Worm (Caenorhabditis elegans) whole organism, young adult: Measurements from ENCODE around the gene srt-4.
"Not testable (repeated sequence)": the region's sequence is repeated elsewhere in the genome, so short reads cannot be mapped to it uniquely, and the experiment has no call there.

Experiments used
- B0035.1 ChIP-seq: sonication (generic microtip); optimal IDR thresholded peaks from 2 replicates; lab custom pipeline; 2016; ENCODE audit warnings: missing genetic modification characterization, mild to moderate bottlenecking, missing compliant biosample characterization, missing genotype, missing genetic modification reagents
- D2030.7 ChIP-seq: fragments of 200-800 bp; sonication (Bioruptor generic); IDR thresholded peaks from 2 replicates; pipeline ENCODE4 v1.3.6; 2022; ENCODE audit warnings: missing genetic modification reagents, missing genetic modification characterization, missing compliant biosample characterization
- F10E7.11 ChIP-seq: sonication (generic microtip); optimal IDR thresholded peaks from 2 replicates; lab custom pipeline; 2017; ENCODE audit warnings: mild to moderate bottlenecking, missing genetic modification characterization, moderate library complexity, missing compliant biosample characterization
- F22D6.2 ChIP-seq: sonication (generic microtip); optimal IDR thresholded peaks from 2 replicates; lab custom pipeline; 2016; ENCODE audit warnings: mild to moderate bottlenecking, missing genetic modification characterization, missing compliant biosample characterization
- Y56A3A.18 ChIP-seq: fragments of 200-800 bp; sonication (Bioruptor generic); IDR thresholded peaks from 2 replicates; pipeline ENCODE4 v1.3.6; 2022; ENCODE audit warnings: missing genetic modification reagents, missing genetic modification characterization, missing compliant biosample characterization
- Y67H2A.10 ChIP-seq: fragments of 200-800 bp; sonication (Bioruptor generic); conservative IDR thresholded peaks from 2 replicates; pipeline ENCODE4 v1.3.6; 2022; ENCODE audit warnings: missing genetic modification reagents, missing genetic modification characterization, missing compliant biosample characterization
- aptf-2 ChIP-seq: fragments of 200-800 bp; sonication (Bioruptor generic); conservative IDR thresholded peaks from 2 replicates; pipeline ENCODE4 v1.3.6; 2022; ENCODE audit warnings: missing genetic modification reagents, missing genetic modification characterization, missing compliant biosample characterization
- attf-3 ChIP-seq: fragments of 200-800 bp; sonication (Bioruptor generic); conservative IDR thresholded peaks from 2 replicates; pipeline ENCODE4 v1.3.6; 2022; ENCODE audit warnings: missing genetic modification reagents, missing genetic modification characterization, missing compliant biosample characterization
- attf-6 ChIP-seq: fragments of 200-800 bp; sonication (Bioruptor generic); IDR thresholded peaks from 2 replicates; pipeline ENCODE4 v1.3.6; 2022; ENCODE audit warnings: missing genetic modification reagents, missing genetic modification characterization, missing compliant biosample characterization
- bed-2 ChIP-seq: fragments of 200-800 bp; sonication (Bioruptor generic); IDR thresholded peaks from 2 replicates; pipeline ENCODE4 v1.3.6; 2022; ENCODE audit warnings: missing genetic modification reagents, missing genetic modification characterization, missing compliant biosample characterization
- ceh-100 ChIP-seq: fragments of 200-800 bp; sonication (Bioruptor generic); IDR thresholded peaks from 2 replicates; pipeline ENCODE4 v1.3.6; 2022; ENCODE audit warnings: missing genetic modification reagents, missing genetic modification characterization, missing compliant biosample characterization
- ceh-27 ChIP-seq: fragments of 200-800 bp; sonication (Bioruptor generic); optimal IDR thresholded peaks from 2 replicates; lab custom pipeline; 2018; ENCODE audit warnings: mild to moderate bottlenecking, missing genetic modification characterization, moderate library complexity, missing compliant biosample characterization
- ceh-58 ChIP-seq: fragments of 200-800 bp; sonication (Bioruptor generic); IDR thresholded peaks from 2 replicates; pipeline ENCODE4 v1.3.6; 2022; ENCODE audit warnings: missing genetic modification characterization, missing compliant biosample characterization
- ceh-79 ChIP-seq: sonication (generic microtip); optimal IDR thresholded peaks from 2 replicates; lab custom pipeline; 2017; ENCODE audit warnings: mild to moderate bottlenecking, missing genetic modification characterization, missing compliant biosample characterization
- chd-7 ChIP-seq: sonication (generic microtip); optimal IDR thresholded peaks from 2 replicates; lab custom pipeline; 2016; ENCODE audit warnings: mild to moderate bottlenecking, missing genetic modification characterization, moderate library complexity, missing compliant biosample characterization
- dox-1 ChIP-seq: fragments of 200-800 bp; sonication (Bioruptor generic); IDR thresholded peaks from 2 replicates; pipeline ENCODE4 v1.3.6; 2022; ENCODE audit warnings: missing genetic modification reagents, missing genetic modification characterization, missing compliant biosample characterization
- dpl-1 ChIP-seq: fragments of 150-350 bp; optimal IDR thresholded peaks from 2 replicates; lab custom pipeline; 2014; ENCODE audit warnings: missing biosample characterization, missing genetic modification reagents, missing genetic modification characterization
- efl-1 ChIP-seq: fragments of 150-350 bp; optimal IDR thresholded peaks from 2 replicates; lab custom pipeline; 2014; ENCODE audit warnings: missing biosample characterization, missing genetic modification reagents, missing genetic modification characterization
- ets-4 ChIP-seq: fragments of 200-800 bp; sonication (Bioruptor generic); optimal IDR thresholded peaks from 2 replicates; lab custom pipeline; 2018; ENCODE audit warnings: mild to moderate bottlenecking, missing genetic modification characterization, missing compliant biosample characterization
- hrde-1 ChIP-seq: sonication (generic microtip); optimal IDR thresholded peaks from 2 replicates; lab custom pipeline; 2016; ENCODE audit warnings: missing genetic modification characterization, mild to moderate bottlenecking, missing compliant biosample characterization, moderate library complexity, missing genotype, missing genetic modification reagents, borderline replicate concordance
- hsf-1 ChIP-seq: fragments of 200-800 bp; sonication (Bioruptor generic); IDR thresholded peaks from 2 replicates; pipeline ENCODE4 v1.3.6; 2022; ENCODE audit warnings: missing genetic modification reagents, missing genetic modification characterization, missing compliant biosample characterization
- let-526 ChIP-seq: fragments of 200-800 bp; sonication (Bioruptor generic); IDR thresholded peaks from 2 replicates; pipeline ENCODE4 v1.3.6; 2022; ENCODE audit warnings: missing genetic modification reagents, missing genetic modification characterization, missing compliant biosample characterization
- madf-10 ChIP-seq: sonication (generic microtip); optimal IDR thresholded peaks from 2 replicates; lab custom pipeline; 2016; ENCODE audit warnings: mild to moderate bottlenecking, missing genetic modification characterization, missing compliant biosample characterization
- madf-3 ChIP-seq: fragments of 200-800 bp; sonication (Bioruptor generic); IDR thresholded peaks from 2 replicates; pipeline ENCODE4 v1.3.6; 2022; ENCODE audit warnings: missing genetic modification reagents, missing genetic modification characterization, missing compliant biosample characterization
- madf-6 ChIP-seq: fragments of 200-800 bp; sonication (Bioruptor generic); IDR thresholded peaks from 2 replicates; pipeline ENCODE4 v1.3.6; 2022; ENCODE audit warnings: missing genetic modification reagents, missing genetic modification characterization, missing compliant biosample characterization
- madf-8 ChIP-seq: fragments of 200-800 bp; sonication (Bioruptor generic); conservative IDR thresholded peaks from 2 replicates; pipeline ENCODE4 v1.3.6; 2022; ENCODE audit warnings: missing genetic modification reagents, missing genetic modification characterization, missing compliant biosample characterization
- mcd-1 ChIP-seq: fragments of 200-800 bp; sonication (Bioruptor generic); IDR thresholded peaks from 2 replicates; pipeline ENCODE4 v1.3.6; 2022; ENCODE audit warnings: missing genetic modification reagents, missing genetic modification characterization, missing compliant biosample characterization
- mes-4 ChIP-seq: sonication (generic microtip); optimal IDR thresholded peaks from 2 replicates; lab custom pipeline; 2016; ENCODE audit warnings: missing genotype, missing genetic modification characterization, missing compliant biosample characterization
- nfya-2 ChIP-seq: fragments of 200-800 bp; sonication (Bioruptor generic); IDR thresholded peaks from 2 replicates; pipeline ENCODE4 v1.3.6; 2022; ENCODE audit warnings: missing genetic modification reagents, missing genetic modification characterization, missing compliant biosample characterization
- nhr-80 ChIP-seq: sonication (generic microtip); optimal IDR thresholded peaks from 2 replicates; lab custom pipeline; 2016; ENCODE audit warnings: missing genetic modification characterization, missing compliant biosample characterization
- rec-8 ChIP-seq, 2 experiments: sonication (generic microtip); optimal IDR thresholded peaks; 2 replicates each; lab custom pipeline; 2016; ENCODE audit warnings: mild to moderate bottlenecking in 2 of 2, missing genetic modification characterization in 2 of 2, missing genetic modification reagents in 2 of 2, missing genotype in 2 of 2, missing biosample characterization in 1 of 2, missing compliant biosample characterization in 1 of 2, moderate library complexity in 1 of 2
- repo-1 ChIP-seq: sonication (generic microtip); optimal IDR thresholded peaks from 2 replicates; lab custom pipeline; 2017; ENCODE audit warnings: mild to moderate bottlenecking, missing genetic modification characterization, missing compliant biosample characterization
- rpc-1 ChIP-seq, 2 experiments: fragments of 150-350 bp in 1 of 2; sonication (generic microtip) in 1 of 2; optimal IDR thresholded peaks; 2 replicates each; lab custom pipeline; 2014 to 2018; ENCODE audit warnings: missing biosample characterization in 1 of 2, missing genetic modification characterization in 1 of 2, missing genetic modification reagents in 1 of 2, missing genotype in 1 of 2
- snpc-1.1 ChIP-seq: sonication (generic microtip); optimal IDR thresholded peaks from 2 replicates; lab custom pipeline; 2017; ENCODE audit warnings: missing genetic modification characterization, mild to moderate bottlenecking, missing compliant biosample characterization, antibody characterized with exemption, moderate library complexity, missing genotype, missing genetic modification reagents; ENCODE audit not compliant: insufficient read depth
- xnd-1 ChIP-seq: sonication (generic microtip); optimal IDR thresholded peaks from 2 replicates; lab custom pipeline; 2016; ENCODE audit warnings: missing genotype, missing genetic modification reagents, missing genetic modification characterization, missing compliant biosample characterization
- zfh-2 ChIP-seq: fragments of 200-800 bp; sonication (Bioruptor generic); conservative IDR thresholded peaks from 2 replicates; pipeline ENCODE4 v1.3.6; 2022; ENCODE audit warnings: missing genetic modification reagents, missing genetic modification characterization, missing compliant biosample characterization
- ztf-18 ChIP-seq: sonication (generic microtip); optimal IDR thresholded peaks from 2 replicates; lab custom pipeline; 2016; ENCODE audit warnings: missing genotype, mild to moderate bottlenecking, missing genetic modification characterization, missing compliant biosample characterization

Gene srt-4

DNA sequence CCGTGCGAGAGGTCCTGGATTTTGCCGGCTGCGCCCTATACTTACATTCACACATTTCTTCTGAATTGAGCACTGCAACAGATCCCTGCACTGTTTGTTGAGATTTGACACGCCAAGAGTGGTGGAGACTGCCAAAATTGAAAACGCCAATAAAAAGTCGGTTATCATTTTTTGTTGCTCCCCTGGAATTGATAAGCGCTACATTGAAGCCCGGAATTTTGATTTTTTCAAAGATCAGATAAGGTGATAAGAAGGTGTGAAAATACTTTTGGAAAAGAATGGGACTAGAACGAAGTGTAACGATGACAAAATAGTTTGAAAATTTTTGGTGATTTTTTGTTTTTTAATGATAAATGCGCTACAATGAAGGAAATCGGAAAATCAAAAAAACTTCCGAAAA lies 8.0 kb downstream of the srt-4 start, which contains the start of gene C29G2.6:
Gene C29G2.6 (minus strand): TSS at position 182 of the 400 bp plus-strand sequence.
- no peak for TF ChIP-seq F22D6.2
- no peak for TF ChIP-seq B0035.1 (tag; lab: Kevin White, UChicago)
- no peak for TF ChIP-seq Y67H2A.10 (GFP tag; lab: Robert Waterston, UW)
- no peak for TF ChIP-seq chd-7 (tag; lab: Kevin White, UChicago)
- TF ChIP-seq nhr-80 (tag; lab: Kevin White, UChicago) = peak; percentile 42
- TF ChIP-seq, all 124 proteins: peak for 1

DNA sequence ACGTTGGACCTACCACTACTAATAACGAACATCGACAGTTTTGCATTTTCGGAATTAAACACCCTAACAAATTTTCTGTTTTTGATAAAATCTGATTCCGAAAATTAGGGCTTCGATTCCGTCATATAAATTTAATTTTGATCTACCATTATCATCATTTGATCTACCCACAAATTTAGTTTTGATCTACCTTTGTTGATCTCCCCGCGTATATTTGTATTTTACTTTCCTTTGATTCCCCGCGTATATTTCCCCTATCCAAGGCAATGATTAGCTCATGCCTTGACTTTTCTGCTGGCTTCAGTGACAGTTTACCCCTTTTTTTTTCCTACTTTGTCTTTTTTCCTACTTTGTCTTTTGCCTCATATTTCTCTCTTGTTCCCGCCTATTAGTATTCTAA lies 12.1 kb downstream of the srt-4 start:
- TF ChIP-seq madf-6 = peak; percentile 78
- TF ChIP-seq xnd-1 (tag; lab: Kevin White, UChicago) = peak; percentile 30
- peak; percentile 55 for TF ChIP-seq madf-8 (GFP tag; lab: Robert Waterston, UW)
- TF ChIP-seq rpc-1 (optimal IDR thresholded peaks at IDR 0.05; lab: Kevin White, UChicago) = no peak
- no peak for TF ChIP-seq rpc-1 (tag; optimal IDR thresholded peaks at IDR 0.05; lab: Kevin White, UChicago)
- peak; percentile 72 for TF ChIP-seq efl-1 (GFP tag; lab: Kevin White, UChicago)
- TF ChIP-seq dpl-1 (GFP tag; lab: Kevin White, UChicago) = peak; percentile 47
- TF ChIP-seq ceh-27 = no peak

DNA sequence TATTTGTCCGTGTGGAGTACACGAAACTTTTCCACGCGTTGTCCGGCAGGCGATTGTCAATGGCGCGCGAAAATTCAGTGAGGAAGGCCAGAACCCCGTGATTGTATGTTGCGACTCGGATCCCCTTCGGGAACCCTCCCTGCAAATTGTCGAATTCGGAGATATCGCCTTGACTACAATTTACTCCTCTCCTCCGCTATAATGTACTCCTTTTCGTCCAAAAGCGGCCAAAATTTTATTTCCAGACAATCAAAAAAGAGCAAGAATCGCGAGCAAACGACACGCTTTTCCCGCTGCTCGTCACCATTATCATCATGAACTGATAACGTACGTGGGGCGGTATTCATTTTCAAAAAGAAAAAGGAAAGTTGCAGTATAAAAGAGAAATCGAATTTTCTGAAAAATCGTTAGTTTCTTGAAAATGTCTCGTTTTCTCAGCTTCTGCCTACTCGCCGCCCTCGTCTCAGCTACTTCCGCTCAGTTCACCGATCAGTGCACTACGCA lies 14.5 kb downstream of the srt-4 start, which contains the start of gene irg-3:
Gene irg-3 (plus strand): TSS at position 419 of the 504 bp plus-strand sequence.
- TF ChIP-seq nhr-80 (tag; lab: Kevin White, UChicago) (peak; percentile 57), rec-8 (tag; optimal IDR thresholded peaks at IDR 0.05; lab: Kevin White, UChicago) (no peak), repo-1 (tag; lab: Kevin White, UChicago) (no peak), dox-1 (GFP tag; lab: Robert Waterston, UW) (0 out of 2 replicates have a peak, but pooled peaks have one; percentile 26), ceh-100 (GFP tag; lab: Robert Waterston, UW) (no peak), madf-10 (tag; lab: Kevin White, UChicago) (no peak), nfya-2 (GFP tag; lab: Robert Waterston, UW) (no peak), Y56A3A.18 (no peak), let-526 (GFP tag; lab: Robert Waterston, UW) (no peak)

DNA sequence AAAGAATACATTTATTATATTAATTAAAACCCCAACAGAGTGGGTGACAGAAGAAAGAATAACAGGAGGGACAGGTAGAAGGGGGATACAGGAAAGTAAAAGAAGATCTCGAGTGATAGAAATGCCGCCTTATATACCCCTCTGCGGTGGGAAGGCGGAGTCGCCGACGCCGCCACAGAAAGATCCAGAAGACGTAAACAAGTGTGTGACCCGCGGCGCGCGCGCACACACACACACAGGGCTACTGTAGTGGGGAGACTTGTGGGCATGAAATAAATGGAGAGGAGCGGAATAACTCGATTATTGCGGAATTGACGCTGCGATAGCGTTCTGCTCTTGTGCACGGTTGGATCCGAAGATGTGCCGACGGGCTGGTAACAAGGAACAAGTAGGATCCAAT lies 18.0 kb downstream of the srt-4 start:
- TF ChIP-seq aptf-2 (GFP tag; lab: Robert Waterston, UW) (no peak), zfh-2 (0 out of 2 replicates have a peak, but pooled peaks have one; percentile 34), xnd-1 (tag; lab: Kevin White, UChicago) (no peak), madf-8 (GFP tag; lab: Robert Waterston, UW) (peak; percentile 32; the same call in 1 of the 2 replicates), hsf-1 (GFP tag; lab: Robert Waterston, UW) (peak; percentile 70), madf-6 (peak; percentile 54; the same call in 1 of the 2 replicates), dox-1 (GFP tag; lab: Robert Waterston, UW) (peak; percentile 22; the same call in 1 of the 2 replicates)

DNA sequence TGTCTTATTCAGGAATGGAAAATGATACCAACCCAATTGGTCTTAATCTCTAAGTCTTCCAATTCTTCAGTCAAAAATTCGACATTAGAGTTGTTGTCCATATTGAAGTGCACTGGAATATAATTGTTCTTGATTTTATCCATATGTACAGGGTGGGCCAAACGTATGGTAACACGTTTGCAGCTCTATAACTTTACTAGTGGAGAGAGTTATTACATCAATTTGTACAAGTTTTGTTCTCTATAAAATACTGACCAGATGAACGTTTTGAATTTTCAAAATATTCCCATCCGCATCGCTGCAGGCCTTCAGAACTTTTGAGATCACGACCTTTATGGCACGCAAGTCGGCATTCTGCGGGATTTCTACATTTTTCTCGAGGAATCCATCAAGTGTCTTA lies 21.1 kb downstream of the srt-4 start, which contains the start of gene F53E10.5:
Gene F53E10.5 (minus strand): TSS at position 101 of the 400 bp plus-strand sequence.
- not testable (repeated sequence) for TF ChIP-seq snpc-1.1; ceh-58 (GFP tag; lab: Robert Waterston, UW); attf-6 (GFP tag; lab: Robert Waterston, UW)

DNA sequence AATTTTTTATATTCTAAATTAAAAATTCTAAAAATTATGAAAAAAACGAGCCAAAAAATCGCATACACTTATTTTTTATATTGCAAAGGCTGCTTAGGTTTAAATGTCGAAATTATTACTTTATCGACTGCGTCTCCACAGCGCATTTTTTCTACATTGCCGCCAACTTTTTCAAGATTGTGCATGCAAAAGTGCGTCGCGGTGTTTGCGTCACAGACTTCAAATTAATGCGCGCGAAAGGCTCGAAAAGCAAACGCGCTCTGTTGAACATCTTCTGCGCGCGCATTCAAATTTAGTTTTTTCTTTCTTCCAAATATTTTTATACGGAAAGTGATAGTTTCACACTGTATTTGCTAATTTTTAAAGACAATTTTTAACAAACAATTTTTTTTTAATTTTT lies 22.8 kb downstream of the srt-4 start:
- TF ChIP-seq F10E7.11 (tag; lab: Kevin White, UChicago) (no peak), mes-4 (tag; lab: Kevin White, UChicago) (no peak), Y67H2A.10 (GFP tag; lab: Robert Waterston, UW) (peak; percentile 66), mcd-1 (GFP tag; lab: Robert Waterston, UW) (peak; percentile 99), madf-10 (tag; lab: Kevin White, UChicago) (peak; percentile 82), attf-6 (GFP tag; lab: Robert Waterston, UW) (0 out of 2 replicates have a peak, but pooled peaks have one; percentile 29), ets-4 (no peak), ceh-79 (tag; lab: Kevin White, UChicago) (no peak), ztf-18 (tag; lab: Kevin White, UChicago) (peak; percentile 46), hrde-1 (tag; lab: Kevin White, UChicago) (no peak), bed-2 (GFP tag; lab: Robert Waterston, UW) (peak; percentile 81), efl-1 (GFP tag; lab: Kevin White, UChicago) (peak; percentile 88), attf-3 (peak; percentile 68), madf-3 (peak; percentile 81; the same call in 1 of the 2 replicates), D2030.7 (GFP tag; lab: Robert Waterston, UW) (peak; percentile 45)
